Fruit fly (Drosophila melanogaster): ENCODE results near the gene CG11693.
A peak's percentile ranks its signal among the peaks of the same experiment; 100 is the strongest.

CG11693 gene

dm6 chr3R:8277494-8278293 is 32.9 kb downstream of the CG11693 start, which contains the start of gene ato:
Gene ato (plus strand): TSS chr3R:8278052.
- no peak for TF ChIP-seq noc (tag; optimal IDR thresholded peaks at IDR 0.05)

- no peak for TF ChIP-seq noc (tag; optimal IDR thresholded peaks at IDR 0.05)
Observed at dm6 chr3R:8275031-8275430, 35.5 kb downstream of the CG11693 start.

- TF ChIP-seq noc (tag; optimal IDR thresholded peaks at IDR 0.05): no peak
Observed at dm6 chr3R:8272573-8273165, 37.9 kb downstream of the CG11693 start.

- TF ChIP-seq noc (tag; optimal IDR thresholded peaks at IDR 0.05): no peak
Observed at dm6 chr3R:8269740-8270139, 40.8 kb downstream of the CG11693 start, which contains the start of gene CG9630. Gene CG9630 (minus strand): TSS chr3R:8269896.

- peak; percentile 81 for TF ChIP-seq noc (tag; optimal IDR thresholded peaks at IDR 0.05)
Observed at dm6 chr3R:8264302-8265080, 46.1 kb downstream of the CG11693 start, which contains the start of the genes RPA1 and Mcm2. Gene RPA1 (minus strand): TSS chr3R:8264451. Gene Mcm2 (plus strand): TSS chr3R:8264970.

- no peak for TF ChIP-seq noc (tag; optimal IDR thresholded peaks at IDR 0.05)
Observed at dm6 chr3R:8261634-8262033, 48.9 kb downstream of the CG11693 start.
